Worm (Caenorhabditis elegans): ENCODE results near the gene smvt-1.

smvt-1 gene

ce11 chrX:2590023-2590422 is 41.2 kb upstream of the smvt-1 start:
- no peak for TF ChIP-seq madf-8 (GFP tag; conservative IDR thresholded peaks at IDR 0.05)
- TF ChIP-seq attf-3 (GFP tag; conservative IDR thresholded peaks at IDR 0.05), result no peak
- TF ChIP-seq dox-1 (GFP tag; IDR thresholded peaks at IDR 0.05), result no peak
- no peak for TF ChIP-seq Y53G8AR.9 (GFP tag; conservative IDR thresholded peaks at IDR 0.05)
- no peak for TF ChIP-seq mes-4 (tag; optimal IDR thresholded peaks at IDR 0.05)
- no peak for TF ChIP-seq die-1 (tag; optimal IDR thresholded peaks at IDR 0.05)
- TF ChIP-seq tbp1 (GFP tag; optimal IDR thresholded peaks at IDR 0.05), result no peak
- no peak for TF ChIP-seq unc-62 (GFP tag; optimal IDR thresholded peaks at IDR 0.05)
- TF ChIP-seq F57C9.4 (tag; optimal IDR thresholded peaks at IDR 0.05), result no peak
- no peak for TF ChIP-seq Y79H2A.3 (GFP tag; conservative IDR thresholded peaks at IDR 0.05)
- TF ChIP-seq rec-8 (tag; optimal IDR thresholded peaks at IDR 0.05), result no peak
- no peak for TF ChIP-seq cebp-2 (GFP tag; IDR thresholded peaks at IDR 0.05)

- TF ChIP-seq ceh-91 (GFP tag; IDR thresholded peaks at IDR 0.05) (no peak), ccch-3 (GFP tag; optimal IDR thresholded peaks at IDR 0.05) (no peak), hrde-1 (tag; optimal IDR thresholded peaks at IDR 0.05; ENCODE audit: borderline replicate concordance) (no peak), madf-3 (GFP tag; IDR thresholded peaks at IDR 0.05) (no peak), F57A8.1 (GFP tag; optimal IDR thresholded peaks at IDR 0.05) (no peak), unc-62 (GFP tag; optimal IDR thresholded peaks at IDR 0.05) (no peak), K11D2.4 (GFP tag; IDR thresholded peaks at IDR 0.05) (no peak), repo-1 (tag; optimal IDR thresholded peaks at IDR 0.05) (no peak), tlf-1 (GFP tag; optimal IDR thresholded peaks at IDR 0.05) (no peak), nhr-80 (tag; optimal IDR thresholded peaks at IDR 0.05) (no peak), let-526 (GFP tag; IDR thresholded peaks at IDR 0.05) (no peak), unc-130 (GFP tag; optimal IDR thresholded peaks at IDR 0.05) (no peak), bed-2 (GFP tag; IDR thresholded peaks at IDR 0.05) (no peak), F49E8.2 (tag; optimal IDR thresholded peaks at IDR 0.05; ENCODE audit: insufficient read depth) (no peak), lin-54 (GFP tag; optimal IDR thresholded peaks at IDR 0.05) (no peak)
These were observed 39.2 kb upstream of the smvt-1 start for ce11 chrX:2588012-2588411.

ce11 chrX:2585655-2586054 is 36.9 kb upstream of the smvt-1 start, which contains the start of gene H01M10.2:
TSS of gene H01M10.2 (minus strand) at chrX:2585755.
- no peak for TF ChIP-seq zim-3 (tag; optimal IDR thresholded peaks at IDR 0.05)
- no peak for TF ChIP-seq mcd-1 (GFP tag; IDR thresholded peaks at IDR 0.05)
- no peak for TF ChIP-seq rec-8 (tag; optimal IDR thresholded peaks at IDR 0.05)
- no peak for TF ChIP-seq F49E8.2 (tag; optimal IDR thresholded peaks at IDR 0.05; ENCODE audit: insufficient read depth)
- no peak for TF ChIP-seq attf-6 (GFP tag; IDR thresholded peaks at IDR 0.05)
- no peak for TF ChIP-seq nhr-27 (tag; optimal IDR thresholded peaks at IDR 0.05)
- no peak for TF ChIP-seq F23B12.7 (tag; optimal IDR thresholded peaks at IDR 0.05; ENCODE audit: insufficient read depth)
- TF ChIP-seq C06A6.2 (GFP tag; conservative IDR thresholded peaks at IDR 0.05), result no peak
- no peak for TF ChIP-seq let-607 (tag; optimal IDR thresholded peaks at IDR 0.05)

- TF ChIP-seq ztf-25 (GFP tag; IDR thresholded peaks at IDR 0.05) (0 out of 2 replicates have a peak, but pooled peaks have one; percentile 26), egrh-3 (GFP tag; IDR thresholded peaks at IDR 0.05) (peak; percentile 18; the same call in 1 of the 2 replicates), hrde-1 (tag; optimal IDR thresholded peaks at IDR 0.05; ENCODE audit: borderline replicate concordance) (no peak)
These were observed 34.4 kb upstream of the smvt-1 start for ce11 chrX:2583135-2583683.

Data from whole organism, young adult.